Worm (Caenorhabditis elegans) whole organism, mixed stage, embryonic: ENCODE measurements around the gene R09D1.13.

Source experiments
- M03D4.4 ChIP-seq: sonication (generic microtip); optimal IDR thresholded peaks from 2 replicates; lab custom pipeline; 2017; ENCODE audit warnings: mild to moderate bottlenecking, missing genetic modification characterization, missing compliant biosample characterization
- bed-3 ChIP-seq: fragments of 200-800 bp; sonication (Bioruptor generic); optimal IDR thresholded peaks from 3 replicates; lab custom pipeline; 2018; ENCODE audit warnings: mild to moderate bottlenecking, missing genetic modification characterization, moderate library complexity, missing compliant biosample characterization
- blmp-1 ChIP-seq: fragments of 150-350 bp; optimal IDR thresholded peaks from 2 replicates; lab custom pipeline; 2014; ENCODE audit warnings: missing biosample characterization, missing genetic modification characterization
- ceh-39 ChIP-seq: fragments of 150-350 bp; optimal IDR thresholded peaks from 2 replicates; lab custom pipeline; 2014; ENCODE audit warnings: missing biosample characterization, missing genetic modification characterization
- ceh-43 ChIP-seq: fragments of 200-800 bp; sonication (Bioruptor generic); optimal IDR thresholded peaks from 2 replicates; lab custom pipeline; 2018; ENCODE audit warnings: mild to moderate bottlenecking, missing genetic modification characterization, moderate library complexity, missing compliant biosample characterization
- ceh-83 ChIP-seq: fragments of 200-800 bp; sonication (Bioruptor generic); optimal IDR thresholded peaks from 2 replicates; lab custom pipeline; 2018; ENCODE audit warnings: mild to moderate bottlenecking, missing genetic modification characterization, missing compliant biosample characterization
- cnd-1 ChIP-seq: fragments of 200-800 bp; sonication (Bioruptor generic); optimal IDR thresholded peaks from 2 replicates; lab custom pipeline; 2018; ENCODE audit warnings: mild to moderate bottlenecking, missing genetic modification characterization, missing compliant biosample characterization
- drap-1 ChIP-seq: fragments of 200-800 bp; sonication (Bioruptor generic); optimal IDR thresholded peaks from 3 replicates; lab custom pipeline; 2018; ENCODE audit warnings: mild to moderate bottlenecking, missing genetic modification characterization, missing compliant biosample characterization
- elt-1 ChIP-seq: sonication (generic microtip); optimal IDR thresholded peaks from 2 replicates; lab custom pipeline; 2017; ENCODE audit warnings: missing genetic modification characterization, mild to moderate bottlenecking, missing compliant biosample characterization, antibody characterized with exemption, moderate library complexity, borderline replicate concordance; ENCODE audit not compliant: insufficient read depth
- elt-3 ChIP-seq: fragments of 150-350 bp; optimal IDR thresholded peaks from 2 replicates; lab custom pipeline; 2014; ENCODE audit warnings: missing biosample characterization, missing genetic modification characterization
- flh-1 ChIP-seq: fragments of 200-800 bp; sonication (Bioruptor generic); optimal IDR thresholded peaks from 2 replicates; lab custom pipeline; 2018; ENCODE audit warnings: mild to moderate bottlenecking, missing genetic modification characterization, moderate library complexity, missing compliant biosample characterization
- ham-2 ChIP-seq: fragments of 200-800 bp; sonication (Bioruptor generic); optimal IDR thresholded peaks from 2 replicates; lab custom pipeline; 2018; ENCODE audit warnings: mild to moderate bottlenecking, missing genetic modification characterization, missing compliant biosample characterization
- hlh-1 ChIP-seq: fragments of 150-350 bp; optimal IDR thresholded peaks from 2 replicates; lab custom pipeline; 2014; ENCODE audit warnings: missing biosample characterization, missing genetic modification reagents, missing genetic modification characterization
- lin-13 ChIP-seq: fragments of 150-350 bp; optimal IDR thresholded peaks from 2 replicates; lab custom pipeline; 2014; ENCODE audit warnings: missing biosample characterization, missing genetic modification characterization
- lin-32 ChIP-seq: fragments of 200-800 bp; sonication (Bioruptor generic); optimal IDR thresholded peaks from 2 replicates; lab custom pipeline; 2018; ENCODE audit warnings: mild to moderate bottlenecking, missing genetic modification characterization, missing compliant biosample characterization
- lsy-2 ChIP-seq: fragments of 150-350 bp; optimal IDR thresholded peaks from 2 replicates; lab custom pipeline; 2014; ENCODE audit warnings: missing biosample characterization, missing genetic modification characterization
- mab-5 ChIP-seq: fragments of 150-350 bp; optimal IDR thresholded peaks from 2 replicates; lab custom pipeline; 2014; ENCODE audit warnings: missing biosample characterization, missing genetic modification characterization
- mep-1 ChIP-seq: fragments of 150-350 bp; optimal IDR thresholded peaks from 2 replicates; lab custom pipeline; 2017; ENCODE audit warnings: missing biosample characterization, missing genetic modification reagents, missing genetic modification characterization, inconsistent platforms
- mls-2 ChIP-seq: sonication (generic microtip); optimal IDR thresholded peaks from 2 replicates; lab custom pipeline; 2016; ENCODE audit warnings: mild to moderate bottlenecking, missing genetic modification characterization, moderate library complexity, missing compliant biosample characterization
- nhr-12 ChIP-seq: fragments of 150-350 bp; optimal IDR thresholded peaks from 2 replicates; lab custom pipeline; 2014; ENCODE audit warnings: missing biosample characterization, missing genetic modification characterization
- nhr-2 ChIP-seq: fragments of 150-350 bp; optimal IDR thresholded peaks from 2 replicates; lab custom pipeline; 2014; ENCODE audit warnings: missing biosample characterization, missing genetic modification characterization
- nhr-237 ChIP-seq: fragments of 150-350 bp; optimal IDR thresholded peaks from 2 replicates; lab custom pipeline; 2014; ENCODE audit warnings: missing biosample characterization, missing genetic modification characterization
- nhr-28 ChIP-seq: fragments of 150-350 bp; optimal IDR thresholded peaks from 2 replicates; lab custom pipeline; 2014; ENCODE audit warnings: missing biosample characterization, missing genetic modification characterization
- nhr-76 ChIP-seq: sonication (generic microtip); optimal IDR thresholded peaks from 2 replicates; lab custom pipeline; 2017; ENCODE audit warnings: missing biosample characterization, missing genetic modification characterization
- pha-4 ChIP-seq: fragments of 150-350 bp; optimal IDR thresholded peaks from 2 replicates; lab custom pipeline; 2018; ENCODE audit warnings: missing biosample characterization, missing genetic modification reagents, missing genetic modification characterization
- sem-2 ChIP-seq: fragments of 200-800 bp; sonication (Bioruptor generic); optimal IDR thresholded peaks from 2 replicates; lab custom pipeline; 2018; ENCODE audit warnings: mild to moderate bottlenecking, missing genetic modification characterization, missing compliant biosample characterization
- snpc-4 ChIP-seq: fragments of 150-350 bp; optimal IDR thresholded peaks from 2 replicates; lab custom pipeline; 2014; ENCODE audit warnings: missing biosample characterization, missing genetic modification characterization
- sptf-1 ChIP-seq: sonication (generic microtip); optimal IDR thresholded peaks from 2 replicates; lab custom pipeline; 2017; ENCODE audit warnings: mild to moderate bottlenecking, missing genetic modification characterization, moderate library complexity, missing compliant biosample characterization
- tbx-8 ChIP-seq: fragments of 200-800 bp; sonication (Bioruptor generic); optimal IDR thresholded peaks from 2 replicates; lab custom pipeline; 2018; ENCODE audit warnings: mild to moderate bottlenecking, missing genetic modification characterization, moderate library complexity, missing compliant biosample characterization
- unc-120 ChIP-seq: sonication (generic microtip); optimal IDR thresholded peaks from 2 replicates; lab custom pipeline; 2017; ENCODE audit warnings: missing genetic modification characterization, missing compliant biosample characterization; ENCODE audit not compliant: poor library complexity, severe bottlenecking
- unc-39 ChIP-seq: fragments of 150-350 bp; optimal IDR thresholded peaks from 2 replicates; lab custom pipeline; 2014; ENCODE audit warnings: missing biosample characterization, missing genetic modification characterization
- unc-62 ChIP-seq: fragments of 150-350 bp; optimal IDR thresholded peaks from 2 replicates; lab custom pipeline; 2014; ENCODE audit warnings: missing biosample characterization, missing genetic modification reagents, missing genetic modification characterization
- zip-8 ChIP-seq: fragments of 150-350 bp; optimal IDR thresholded peaks from 2 replicates; lab custom pipeline; 2014; ENCODE audit warnings: missing biosample characterization, missing genetic modification characterization
- ztf-11 ChIP-seq: fragments of 150-350 bp; optimal IDR thresholded peaks from 2 replicates; lab custom pipeline; 2014; ENCODE audit warnings: missing biosample characterization, missing genetic modification characterization

Gene R09D1.13

DNA sequence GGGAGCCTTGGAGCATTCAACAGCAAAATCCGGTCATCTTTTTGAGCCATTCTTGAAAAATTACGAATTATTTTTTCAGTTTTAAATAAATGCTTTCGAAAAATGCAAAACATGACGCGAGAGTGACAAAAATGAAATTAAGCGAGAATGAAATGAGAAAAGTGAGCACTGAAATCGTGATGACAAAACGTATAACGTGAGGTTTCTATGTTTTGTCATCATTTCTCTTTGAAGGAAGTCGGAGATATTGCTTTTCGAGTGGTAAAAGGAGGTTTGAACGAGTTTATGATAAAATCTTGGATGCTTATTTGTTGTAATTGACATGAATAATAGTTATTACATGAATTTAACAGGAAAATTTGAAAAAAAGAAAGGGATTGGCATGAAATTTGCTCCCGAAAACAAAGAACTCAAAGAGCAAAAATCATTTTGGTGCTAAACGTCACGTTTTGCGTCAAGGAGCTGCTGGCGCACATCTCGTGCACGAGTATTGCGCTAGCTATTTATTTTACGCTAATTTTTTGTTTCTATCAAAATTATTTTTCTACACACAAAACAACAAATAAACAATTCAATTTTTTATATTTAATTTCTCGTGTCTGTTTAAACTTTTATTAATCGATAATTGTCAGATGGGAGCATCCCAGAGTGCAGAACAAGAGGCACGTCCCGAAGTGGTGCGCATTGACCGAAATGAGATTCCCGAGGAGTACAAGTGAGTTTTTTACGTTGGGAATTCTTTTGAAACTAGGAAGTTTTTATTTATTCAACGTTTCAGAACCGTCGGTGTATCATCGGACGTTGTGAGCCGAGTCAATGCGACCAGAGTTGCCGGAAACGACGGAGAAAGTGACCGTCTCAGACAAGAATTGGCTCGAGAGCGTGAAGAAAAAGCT lies 28.6 kb downstream of the R09D1.13 start, which contains the start of the genes gss-1 and chch-3:
gss-1 (minus strand) TSS at position 51 of the 896 bp plus-strand sequence.
chch-3 (plus strand) TSS at position 633 of the 896 bp plus-strand sequence.
- TF ChIP-seq tbx-8, result no peak
- TF ChIP-seq unc-39, result no peak
- TF ChIP-seq lsy-2 (tag; lab: Kevin White, UChicago), result peak; percentile 38
- TF ChIP-seq nhr-12 (tag; lab: Kevin White, UChicago), result no peak
- no peak for TF ChIP-seq ztf-11 (tag; lab: Kevin White, UChicago)
- TF ChIP-seq flh-1 (GFP tag; lab: Kevin White, UChicago), result no peak
- TF ChIP-seq mls-2 (tag; lab: Kevin White, UChicago), result no peak
- no peak for TF ChIP-seq cnd-1 (tag; lab: Kevin White, UChicago)
- TF ChIP-seq nhr-28 (tag; lab: Kevin White, UChicago), result no peak
- no peak for TF ChIP-seq unc-120 (tag; lab: Kevin White, UChicago)
- TF ChIP-seq nhr-76 (tag; lab: Kevin White, UChicago), result no peak
- TF ChIP-seq ham-2 (GFP tag; lab: Kevin White, UChicago), result peak; percentile 39
- TF ChIP-seq M03D4.4 (tag; lab: Kevin White, UChicago), result no peak
- no peak for TF ChIP-seq elt-1 (tag; lab: Kevin White, UChicago)
- no peak for TF ChIP-seq blmp-1
- TF ChIP-seq unc-62 (GFP tag; lab: Kevin White, UChicago), result no peak
- no peak for TF ChIP-seq lin-32 (GFP tag; lab: Kevin White, UChicago)
- TF ChIP-seq ceh-39, result no peak
- TF ChIP-seq lin-13 (tag; lab: Kevin White, UChicago), result peak; percentile 27
- no peak for TF ChIP-seq nhr-2 (tag; lab: Kevin White, UChicago)
- TF ChIP-seq mab-5, result no peak
- TF ChIP-seq hlh-1 (tag; lab: Kevin White, UChicago), result no peak
- TF ChIP-seq drap-1 (GFP tag; lab: Kevin White, UChicago), result no peak
- no peak for TF ChIP-seq sem-2
- TF ChIP-seq zip-8 (tag; lab: Kevin White, UChicago), result no peak
- TF ChIP-seq snpc-4 (tag; lab: Kevin White, UChicago), result no peak
- TF ChIP-seq mep-1, result peak; percentile 68
- TF ChIP-seq ceh-43 (GFP tag; lab: Kevin White, UChicago), result no peak

DNA sequence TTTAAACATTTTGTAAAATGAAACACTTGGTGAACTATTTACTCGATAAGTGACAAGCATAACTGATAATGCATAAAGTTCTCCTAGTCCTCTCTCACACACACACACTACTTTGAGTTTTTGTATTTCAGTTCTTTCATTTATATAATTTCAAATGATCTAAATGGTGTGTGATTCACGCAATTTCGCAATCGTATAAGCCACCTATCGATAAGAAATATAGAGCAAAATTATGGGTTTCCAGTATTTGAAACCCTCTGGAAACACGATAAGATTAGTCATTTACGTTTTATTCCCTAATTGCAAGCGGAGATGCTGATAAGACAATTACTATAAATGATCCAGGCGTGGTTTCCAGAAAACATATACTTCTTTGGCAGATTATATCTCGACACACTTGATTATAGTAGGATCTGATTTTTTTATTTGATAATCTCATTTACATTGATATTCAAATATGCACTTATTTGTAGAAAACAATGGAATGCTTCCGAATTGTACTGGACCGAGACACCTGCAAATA lies 33.1 kb downstream of the R09D1.13 start, which contains the start of gene arrd-3:
arrd-3 (plus strand) TSS at position 473 of the 523 bp plus-strand sequence.
- TF ChIP-seq drap-1 (GFP tag; lab: Kevin White, UChicago), result no peak
- no peak for TF ChIP-seq lin-32 (GFP tag; lab: Kevin White, UChicago)
- no peak for TF ChIP-seq snpc-4 (tag; lab: Kevin White, UChicago)
- TF ChIP-seq sptf-1, result no peak
- TF ChIP-seq lin-13 (tag; lab: Kevin White, UChicago), result no peak
- TF ChIP-seq ceh-83, result no peak
- TF ChIP-seq unc-39, result no peak
- TF ChIP-seq hlh-1 (tag; lab: Kevin White, UChicago), result no peak
- TF ChIP-seq ztf-11 (tag; lab: Kevin White, UChicago), result no peak
- no peak for TF ChIP-seq flh-1 (GFP tag; lab: Kevin White, UChicago)
- no peak for TF ChIP-seq mep-1
- TF ChIP-seq pha-4, result no peak
- no peak for TF ChIP-seq ham-2 (GFP tag; lab: Kevin White, UChicago)
- no peak for TF ChIP-seq nhr-237
- TF ChIP-seq tbx-8, result no peak
- no peak for TF ChIP-seq mls-2 (tag; lab: Kevin White, UChicago)
- no peak for TF ChIP-seq elt-3 (tag; lab: Kevin White, UChicago)
- no peak for TF ChIP-seq ceh-43 (GFP tag; lab: Kevin White, UChicago)

DNA sequence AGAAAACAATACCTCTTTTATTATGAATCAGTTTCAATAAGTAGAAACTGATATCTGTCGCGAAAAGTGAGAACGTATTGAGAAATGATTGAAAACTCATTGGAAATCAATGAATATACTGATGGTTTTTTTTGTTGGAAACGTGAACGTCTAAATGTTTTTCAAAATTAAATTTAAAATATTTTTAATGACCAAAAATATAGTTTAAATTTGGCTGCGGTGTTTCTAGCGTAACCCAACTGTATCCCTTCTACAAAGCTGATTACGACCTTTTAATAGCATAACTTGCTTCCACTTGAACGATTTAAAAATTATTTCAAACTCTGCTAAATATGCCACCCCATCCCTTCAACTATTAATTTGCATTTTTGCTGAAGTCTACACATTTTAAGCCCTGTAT lies 33.8 kb downstream of the R09D1.13 start, which contains the start of gene M176.9:
M176.9 (minus strand) TSS at position 101 of the 400 bp plus-strand sequence.
- TF ChIP-seq bed-3 (GFP tag; lab: Kevin White, UChicago) (no peak), sptf-1 (no peak), mls-2 (tag; lab: Kevin White, UChicago) (no peak), ceh-39 (no peak), unc-39 (no peak), unc-62 (GFP tag; lab: Kevin White, UChicago) (no peak), lin-13 (tag; lab: Kevin White, UChicago) (no peak), nhr-76 (tag; lab: Kevin White, UChicago) (no peak), unc-120 (tag; lab: Kevin White, UChicago) (no peak)
